Worm (Caenorhabditis elegans) whole organism, early embryonic: Measurements from ENCODE around the gene mrpl-18.

Source experiments
- B0310.2 ChIP-seq: sonication (generic microtip); optimal IDR thresholded peaks from 2 replicates; lab custom pipeline; 2016; ENCODE audit warnings: mild to moderate bottlenecking, missing genetic modification characterization, missing compliant biosample characterization
- aly-1 ChIP-seq: sonication (generic microtip); optimal IDR thresholded peaks from 2 replicates; lab custom pipeline; 2016; ENCODE audit warnings: missing genetic modification characterization, missing compliant biosample characterization
- ama-1 ChIP-seq: fragments of 150-350 bp; optimal IDR thresholded peaks from 2 replicates; lab custom pipeline; 2014
- ets-7 ChIP-seq: sonication (generic microtip); optimal IDR thresholded peaks from 2 replicates; lab custom pipeline; 2016; ENCODE audit warnings: missing genotype, missing genetic modification characterization, missing compliant biosample characterization
- flt-1 ChIP-seq: fragments of 200-800 bp; sonication (Bioruptor generic); IDR thresholded peaks from 2 replicates; pipeline ENCODE4 v1.3.6; 2022; ENCODE audit warnings: missing genetic modification characterization, missing compliant biosample characterization
- hmbx-1 ChIP-seq: sonication (generic microtip); optimal IDR thresholded peaks from 2 replicates; lab custom pipeline; 2016; ENCODE audit warnings: mild to moderate bottlenecking, missing genetic modification characterization, missing compliant biosample characterization
- hnd-1 ChIP-seq: sonication (generic microtip); optimal IDR thresholded peaks from 2 replicates; lab custom pipeline; 2016; ENCODE audit warnings: missing genetic modification characterization, missing compliant biosample characterization
- pes-1 ChIP-seq: fragments of 200-800 bp; sonication (Bioruptor generic); IDR thresholded peaks from 2 replicates; pipeline ENCODE4 v1.3.6; 2022; ENCODE audit warnings: missing genetic modification reagents, missing genetic modification characterization, missing compliant biosample characterization
- scrt-1 ChIP-seq: fragments of 200-800 bp; sonication (Bioruptor generic); IDR thresholded peaks from 2 replicates; pipeline ENCODE4 v1.3.6; 2022; ENCODE audit warnings: missing genetic modification characterization, missing compliant biosample characterization
- sea-1 ChIP-seq: fragments of 200-800 bp; sonication (Bioruptor generic); conservative IDR thresholded peaks from 2 replicates; pipeline ENCODE4 v1.3.6; 2022; ENCODE audit warnings: missing genetic modification characterization, missing compliant biosample characterization
- tbx-37 ChIP-seq: fragments of 200-800 bp; sonication (Bioruptor generic); conservative IDR thresholded peaks from 2 replicates; pipeline ENCODE4 v1.3.6; 2022; ENCODE audit warnings: missing genetic modification reagents, missing genetic modification characterization, missing compliant biosample characterization

- TF ChIP-seq ama-1 (lab: Kevin White, UChicago) (peak; percentile 46), hnd-1 (tag; lab: Kevin White, UChicago) (no peak), tbx-37 (GFP tag; lab: Robert Waterston, UW) (no peak), B0310.2 (tag; lab: Kevin White, UChicago) (no peak), scrt-1 (GFP tag; lab: Robert Waterston, UW) (no peak), aly-1 (tag; lab: Kevin White, UChicago) (no peak), ets-7 (no peak), pes-1 (GFP tag; lab: Robert Waterston, UW) (no peak), hmbx-1 (tag; lab: Kevin White, UChicago) (no peak), sea-1 (GFP tag; lab: Robert Waterston, UW) (no peak), flt-1 (GFP tag; lab: Robert Waterston, UW) (no peak)
Measured at ce11 chrIII:8136517-8137099, 8.2 kb upstream of the mrpl-18 start.
